Worm (Caenorhabditis elegans) whole organism, mixed stage, embryonic: ENCODE data around the gene mps-2.

Experiments
- M03D4.4 ChIP-seq: sonication (generic microtip); optimal IDR thresholded peaks from 2 replicates; lab custom pipeline; 2017; ENCODE audit warnings: mild to moderate bottlenecking, missing genetic modification characterization, missing compliant biosample characterization
- bed-3 ChIP-seq: fragments of 200-800 bp; sonication (Bioruptor generic); optimal IDR thresholded peaks from 3 replicates; lab custom pipeline; 2018; ENCODE audit warnings: mild to moderate bottlenecking, missing genetic modification characterization, moderate library complexity, missing compliant biosample characterization
- blmp-1 ChIP-seq: fragments of 150-350 bp; optimal IDR thresholded peaks from 2 replicates; lab custom pipeline; 2014; ENCODE audit warnings: missing biosample characterization, missing genetic modification characterization
- ceh-39 ChIP-seq: fragments of 150-350 bp; optimal IDR thresholded peaks from 2 replicates; lab custom pipeline; 2014; ENCODE audit warnings: missing biosample characterization, missing genetic modification characterization
- ceh-43 ChIP-seq: fragments of 200-800 bp; sonication (Bioruptor generic); optimal IDR thresholded peaks from 2 replicates; lab custom pipeline; 2018; ENCODE audit warnings: mild to moderate bottlenecking, missing genetic modification characterization, moderate library complexity, missing compliant biosample characterization
- ceh-83 ChIP-seq: fragments of 200-800 bp; sonication (Bioruptor generic); optimal IDR thresholded peaks from 2 replicates; lab custom pipeline; 2018; ENCODE audit warnings: mild to moderate bottlenecking, missing genetic modification characterization, missing compliant biosample characterization
- ces-1 ChIP-seq: fragments of 150-350 bp; optimal IDR thresholded peaks from 2 replicates; lab custom pipeline; 2014; ENCODE audit warnings: missing biosample characterization, missing genetic modification reagents, missing genetic modification characterization
- cnd-1 ChIP-seq: fragments of 200-800 bp; sonication (Bioruptor generic); optimal IDR thresholded peaks from 2 replicates; lab custom pipeline; 2018; ENCODE audit warnings: mild to moderate bottlenecking, missing genetic modification characterization, missing compliant biosample characterization
- drap-1 ChIP-seq: fragments of 200-800 bp; sonication (Bioruptor generic); optimal IDR thresholded peaks from 3 replicates; lab custom pipeline; 2018; ENCODE audit warnings: mild to moderate bottlenecking, missing genetic modification characterization, missing compliant biosample characterization
- elt-1 ChIP-seq: sonication (generic microtip); optimal IDR thresholded peaks from 2 replicates; lab custom pipeline; 2017; ENCODE audit warnings: missing genetic modification characterization, mild to moderate bottlenecking, missing compliant biosample characterization, antibody characterized with exemption, moderate library complexity, borderline replicate concordance; ENCODE audit not compliant: insufficient read depth
- elt-3 ChIP-seq: fragments of 150-350 bp; optimal IDR thresholded peaks from 2 replicates; lab custom pipeline; 2014; ENCODE audit warnings: missing biosample characterization, missing genetic modification characterization
- flh-1 ChIP-seq: fragments of 200-800 bp; sonication (Bioruptor generic); optimal IDR thresholded peaks from 2 replicates; lab custom pipeline; 2018; ENCODE audit warnings: mild to moderate bottlenecking, missing genetic modification characterization, moderate library complexity, missing compliant biosample characterization
- ham-2 ChIP-seq: fragments of 200-800 bp; sonication (Bioruptor generic); optimal IDR thresholded peaks from 2 replicates; lab custom pipeline; 2018; ENCODE audit warnings: mild to moderate bottlenecking, missing genetic modification characterization, missing compliant biosample characterization
- hlh-1 ChIP-seq: fragments of 150-350 bp; optimal IDR thresholded peaks from 2 replicates; lab custom pipeline; 2014; ENCODE audit warnings: missing biosample characterization, missing genetic modification reagents, missing genetic modification characterization
- lin-13 ChIP-seq: fragments of 150-350 bp; optimal IDR thresholded peaks from 2 replicates; lab custom pipeline; 2014; ENCODE audit warnings: missing biosample characterization, missing genetic modification characterization
- lin-32 ChIP-seq: fragments of 200-800 bp; sonication (Bioruptor generic); optimal IDR thresholded peaks from 2 replicates; lab custom pipeline; 2018; ENCODE audit warnings: mild to moderate bottlenecking, missing genetic modification characterization, missing compliant biosample characterization
- lsy-2 ChIP-seq: fragments of 150-350 bp; optimal IDR thresholded peaks from 2 replicates; lab custom pipeline; 2014; ENCODE audit warnings: missing biosample characterization, missing genetic modification characterization
- mab-5 ChIP-seq: fragments of 150-350 bp; optimal IDR thresholded peaks from 2 replicates; lab custom pipeline; 2014; ENCODE audit warnings: missing biosample characterization, missing genetic modification characterization
- mep-1 ChIP-seq: fragments of 150-350 bp; optimal IDR thresholded peaks from 2 replicates; lab custom pipeline; 2017; ENCODE audit warnings: missing biosample characterization, missing genetic modification reagents, missing genetic modification characterization, inconsistent platforms
- mls-2 ChIP-seq: sonication (generic microtip); optimal IDR thresholded peaks from 2 replicates; lab custom pipeline; 2016; ENCODE audit warnings: mild to moderate bottlenecking, missing genetic modification characterization, moderate library complexity, missing compliant biosample characterization
- nhr-12 ChIP-seq: fragments of 150-350 bp; optimal IDR thresholded peaks from 2 replicates; lab custom pipeline; 2014; ENCODE audit warnings: missing biosample characterization, missing genetic modification characterization
- nhr-2 ChIP-seq: fragments of 150-350 bp; optimal IDR thresholded peaks from 2 replicates; lab custom pipeline; 2014; ENCODE audit warnings: missing biosample characterization, missing genetic modification characterization
- nhr-237 ChIP-seq: fragments of 150-350 bp; optimal IDR thresholded peaks from 2 replicates; lab custom pipeline; 2014; ENCODE audit warnings: missing biosample characterization, missing genetic modification characterization
- nhr-28 ChIP-seq: fragments of 150-350 bp; optimal IDR thresholded peaks from 2 replicates; lab custom pipeline; 2014; ENCODE audit warnings: missing biosample characterization, missing genetic modification characterization
- nhr-76 ChIP-seq: sonication (generic microtip); optimal IDR thresholded peaks from 2 replicates; lab custom pipeline; 2017; ENCODE audit warnings: missing biosample characterization, missing genetic modification characterization
- snpc-4 ChIP-seq: fragments of 150-350 bp; optimal IDR thresholded peaks from 2 replicates; lab custom pipeline; 2014; ENCODE audit warnings: missing biosample characterization, missing genetic modification characterization
- sptf-1 ChIP-seq: sonication (generic microtip); optimal IDR thresholded peaks from 2 replicates; lab custom pipeline; 2017; ENCODE audit warnings: mild to moderate bottlenecking, missing genetic modification characterization, moderate library complexity, missing compliant biosample characterization
- tbx-8 ChIP-seq: fragments of 200-800 bp; sonication (Bioruptor generic); optimal IDR thresholded peaks from 2 replicates; lab custom pipeline; 2018; ENCODE audit warnings: mild to moderate bottlenecking, missing genetic modification characterization, moderate library complexity, missing compliant biosample characterization
- unc-120 ChIP-seq: sonication (generic microtip); optimal IDR thresholded peaks from 2 replicates; lab custom pipeline; 2017; ENCODE audit warnings: missing genetic modification characterization, missing compliant biosample characterization; ENCODE audit not compliant: poor library complexity, severe bottlenecking
- unc-39 ChIP-seq: fragments of 150-350 bp; optimal IDR thresholded peaks from 2 replicates; lab custom pipeline; 2014; ENCODE audit warnings: missing biosample characterization, missing genetic modification characterization
- unc-62 ChIP-seq: fragments of 150-350 bp; optimal IDR thresholded peaks from 2 replicates; lab custom pipeline; 2014; ENCODE audit warnings: missing biosample characterization, missing genetic modification reagents, missing genetic modification characterization
- zip-8 ChIP-seq: fragments of 150-350 bp; optimal IDR thresholded peaks from 2 replicates; lab custom pipeline; 2014; ENCODE audit warnings: missing biosample characterization, missing genetic modification characterization
- ztf-11 ChIP-seq: fragments of 150-350 bp; optimal IDR thresholded peaks from 2 replicates; lab custom pipeline; 2014; ENCODE audit warnings: missing biosample characterization, missing genetic modification characterization

The mps-2 gene

ce11 chrII:300977-301772, 10.8 kb downstream of the mps-2 start, which contains the start of gene K01A2.5:
TSS of gene K01A2.5 (plus strand) at chrII:301273.
- TF ChIP-seq unc-62 (peak; percentile 40), lin-32 (GFP tag; lab: Kevin White, UChicago) (no peak), blmp-1 (tag; lab: Kevin White, UChicago) (peak; percentile 95)

ce11 chrII:299684-300083, 12.3 kb downstream of the mps-2 start, which contains the start of gene K01A2.6:
TSS of gene K01A2.6 (plus strand) at chrII:299984.
- TF ChIP-seq M03D4.4 (no peak), ceh-39 (tag; lab: Kevin White, UChicago) (no peak), ceh-83 (GFP tag; lab: Kevin White, UChicago) (no peak), nhr-28 (tag; lab: Kevin White, UChicago) (no peak), snpc-4 (tag; lab: Kevin White, UChicago) (no peak), unc-120 (tag; lab: Kevin White, UChicago) (no peak), drap-1 (GFP tag; lab: Kevin White, UChicago) (no peak), sptf-1 (tag; lab: Kevin White, UChicago) (no peak), nhr-76 (no peak), hlh-1 (tag; lab: Kevin White, UChicago) (no peak), lin-32 (GFP tag; lab: Kevin White, UChicago) (no peak), ceh-43 (GFP tag; lab: Kevin White, UChicago) (no peak)

DNA sequence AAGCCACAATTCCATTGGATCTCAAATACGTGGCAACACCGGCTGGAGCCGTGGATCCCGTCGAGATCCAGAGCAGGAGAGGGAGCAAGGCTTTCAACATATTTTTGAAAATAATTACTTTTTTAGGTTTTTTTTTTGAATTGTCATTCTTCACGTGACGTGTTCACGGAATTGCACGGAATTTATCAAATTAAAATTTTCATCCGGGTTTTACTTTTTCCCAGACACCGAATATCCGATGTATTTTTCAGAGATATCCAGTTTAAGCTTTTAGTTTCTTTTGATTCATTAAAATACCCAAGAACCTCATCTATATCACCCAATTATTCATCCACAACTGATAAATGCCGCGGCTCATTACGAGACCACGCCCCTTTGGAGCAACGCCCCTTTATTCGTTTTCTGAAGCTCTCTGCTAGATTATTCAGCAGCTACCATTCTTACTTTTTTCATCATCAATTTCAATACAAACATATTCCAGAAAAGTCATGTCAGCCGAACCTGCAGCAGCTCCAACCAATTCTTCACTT, 15.0 kb downstream of the mps-2 start, which contains the start of the genes clec-117 and B0432.1:
clec-117 (minus strand) TSS at position 101 of the 530 bp plus-strand sequence.
B0432.1 (plus strand) TSS at position 480 of the 530 bp plus-strand sequence.
- TF ChIP-seq mls-2 (tag; lab: Kevin White, UChicago) (no peak), sptf-1 (tag; lab: Kevin White, UChicago) (no peak), hlh-1 (tag; lab: Kevin White, UChicago) (no peak), nhr-76 (no peak), nhr-28 (tag; lab: Kevin White, UChicago) (no peak), M03D4.4 (no peak), ces-1 (no peak), unc-120 (tag; lab: Kevin White, UChicago) (no peak), bed-3 (GFP tag; lab: Kevin White, UChicago) (no peak), ceh-83 (GFP tag; lab: Kevin White, UChicago) (no peak), mab-5 (tag; lab: Kevin White, UChicago) (no peak), ham-2 (GFP tag; lab: Kevin White, UChicago) (no peak), elt-3 (no peak), nhr-12 (no peak), nhr-2 (tag; lab: Kevin White, UChicago) (no peak), zip-8 (tag; lab: Kevin White, UChicago) (no peak), snpc-4 (tag; lab: Kevin White, UChicago) (no peak), tbx-8 (GFP tag; lab: Kevin White, UChicago) (no peak), ceh-43 (GFP tag; lab: Kevin White, UChicago) (no peak), unc-39 (tag; lab: Kevin White, UChicago) (no peak)

ce11 chrII:294606-295005, 17.4 kb downstream of the mps-2 start, which contains the start of gene B0432.11:
TSS of gene B0432.11 (minus strand) at chrII:294706.
- TF ChIP-seq cnd-1 (no peak), lin-13 (no peak), elt-3 (no peak), nhr-76 (no peak), zip-8 (tag; lab: Kevin White, UChicago) (no peak), blmp-1 (tag; lab: Kevin White, UChicago) (no peak), lsy-2 (tag; lab: Kevin White, UChicago) (no peak), elt-1 (tag; lab: Kevin White, UChicago) (no peak), flh-1 (GFP tag; lab: Kevin White, UChicago) (no peak), M03D4.4 (no peak), ztf-11 (no peak), drap-1 (GFP tag; lab: Kevin White, UChicago) (no peak), mep-1 (tag; lab: Kevin White, UChicago) (no peak), mls-2 (tag; lab: Kevin White, UChicago) (no peak), bed-3 (GFP tag; lab: Kevin White, UChicago) (no peak), nhr-12 (no peak), nhr-237 (tag; lab: Kevin White, UChicago) (no peak), unc-39 (tag; lab: Kevin White, UChicago) (no peak)
